Fruit fly (Drosophila melanogaster) Kc167 (cell line): Measurements from ENCODE around the gene ckd.

Experiments
- Myc ChIP-seq: fragments of >200 bp; optimal IDR thresholded peaks from 2 replicates; lab custom pipeline; 2017; ENCODE audit warnings: missing external identifiers
- Sin3A ChIP-seq: fragments of >200 bp; optimal IDR thresholded peaks from 2 replicates; lab custom pipeline; 2018; ENCODE audit warnings: missing external identifiers
- h ChIP-seq: fragments of >200 bp; optimal IDR thresholded peaks from 3 replicates; lab custom pipeline; 2018; ENCODE audit warnings: missing external identifiers
- insv ChIP-seq: fragments of >200 bp; optimal IDR thresholded peaks from 3 replicates; lab custom pipeline; 2018; ENCODE audit warnings: missing external identifiers

- TF ChIP-seq insv (lab: Kevin White, UChicago) (no peak), Myc (lab: Kevin White, UChicago) (no peak), h (no peak), Sin3A (lab: Kevin White, UChicago) (no peak)
Measured at dm6 chr3L:3251659-3252490, 5.8 kb upstream of the ckd start.
